Fruit fly (Drosophila melanogaster) whole organism, embryonic: ENCODE measurements around the gene CG33939.

ENCODE experiments used
- Abd-B ChIP-seq: fragments of 200-800 bp; sonication (Bioruptor generic); optimal IDR thresholded peaks from 2 replicates; lab custom pipeline; 2018; ENCODE audit warnings: missing biosample characterization, mild to moderate bottlenecking, missing genetic modification characterization, moderate library complexity
- Mad ChIP-seq: fragments of 200-800 bp; sonication (Bioruptor generic); optimal IDR thresholded peaks from 2 replicates; lab custom pipeline; 2016; ENCODE audit warnings: missing biosample characterization, missing genetic modification characterization
- Ptx1 ChIP-seq: fragments of 200-800 bp; sonication (Bioruptor generic); IDR thresholded peaks from 2 replicates; pipeline ENCODE4 v1.3.6; 2022; ENCODE audit warnings: missing biosample characterization, missing genetic modification characterization

DNA sequence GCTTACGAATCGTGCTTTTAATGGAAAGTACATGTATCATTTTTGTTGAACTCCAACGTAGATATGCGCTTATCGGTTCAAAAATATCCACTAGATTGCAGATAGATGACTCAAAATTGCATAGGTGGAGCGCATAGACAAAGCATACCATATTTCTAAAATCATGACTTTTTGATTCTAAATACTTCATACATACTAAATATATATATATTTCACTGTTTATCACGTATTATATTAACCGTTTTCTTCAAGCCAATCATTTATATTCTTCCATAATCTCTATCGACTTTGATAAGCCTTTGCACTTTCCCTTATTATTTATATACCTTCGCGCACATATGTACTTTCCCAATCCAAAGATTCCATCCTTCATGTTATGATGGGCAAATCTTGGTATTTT lies 37.3 kb upstream of the CG33939 start, which contains the start of gene CG14195:
- no peak for TF ChIP-seq Mad (GFP tag; lab: Kevin White, UChicago)
- no peak for TF ChIP-seq Abd-B (GFP tag; lab: Kevin White, UChicago)
- TF ChIP-seq Ptx1 (GFP tag; lab: Robert Waterston, UW) = no peak
